Fruit fly (Drosophila melanogaster): Measurements from ENCODE around the gene lmgB.

DNA sequence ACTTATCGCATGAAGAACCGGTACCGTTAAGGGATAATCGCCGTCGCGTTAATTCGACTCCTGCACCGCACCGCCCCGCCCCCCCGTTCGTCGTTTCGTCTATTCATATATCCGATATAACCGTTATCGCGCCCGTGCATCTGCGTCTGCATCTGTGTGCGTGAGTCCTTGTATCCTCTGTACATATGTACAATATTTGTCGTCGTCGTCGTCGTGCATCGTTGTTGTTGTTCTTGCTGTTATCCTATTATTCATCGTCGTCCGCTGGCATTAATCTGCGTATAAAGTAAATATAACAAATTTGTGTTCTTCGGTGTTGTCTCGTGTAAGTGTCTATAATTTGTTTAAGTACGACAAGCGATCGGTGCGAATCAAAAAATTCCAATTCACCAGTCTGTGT is 16.2 kb upstream of the lmgB start:
- TF ChIP-seq CG14655 (GFP tag; optimal IDR thresholded peaks at IDR 0.05) (no peak), Pif1B (GFP tag; optimal IDR thresholded peaks at IDR 0.05) (no peak), gl (tag; optimal IDR thresholded peaks at IDR 0.05) (no peak)

Measured in whole organism, pupa.